Fruit fly (Drosophila melanogaster) whole organism, embryonic: ENCODE data around the gene CaMKI.

Experiments used
- Abd-B ChIP-seq: fragments of 200-800 bp; sonication (Bioruptor generic); optimal IDR thresholded peaks from 2 replicates; lab custom pipeline; 2018; ENCODE audit warnings: missing biosample characterization, mild to moderate bottlenecking, missing genetic modification characterization, moderate library complexity
- Adf1 ChIP-seq: fragments of 200-800 bp; sonication (Bioruptor generic); IDR thresholded peaks from 2 replicates; pipeline ENCODE4 v1.3.6; 2022; ENCODE audit warnings: missing biosample characterization, missing genetic modification characterization
- Antp ChIP-seq: fragments of 200-800 bp; sonication (Bioruptor generic); optimal IDR thresholded peaks from 3 replicates; lab custom pipeline; 2016; ENCODE audit warnings: missing biosample characterization, missing genetic modification characterization
- Atf6 ChIP-seq: fragments of 200-800 bp; sonication (Bioruptor generic); IDR thresholded peaks from 2 replicates; pipeline ENCODE4 v1.3.6; 2022; ENCODE audit warnings: missing biosample characterization, missing genetic modification characterization
- BEAF-32 ChIP-seq: fragments of 200-800 bp; sonication (Bioruptor generic); optimal IDR thresholded peaks from 3 replicates; lab custom pipeline; 2017; ENCODE audit warnings: missing biosample characterization, missing genetic modification characterization, mild to moderate bottlenecking, moderate library complexity, missing genetic modification reagents
- CG11560 ChIP-seq: fragments of 200-800 bp; sonication (Bioruptor generic); IDR thresholded peaks from 3 replicates; pipeline ENCODE4 v1.3.6; 2022; ENCODE audit warnings: missing biosample characterization, missing genetic modification characterization
- CG12391 ChIP-seq: fragments of 200-800 bp; sonication (Bioruptor generic); optimal IDR thresholded peaks from 3 replicates; lab custom pipeline; 2018; ENCODE audit warnings: missing biosample characterization, mild to moderate bottlenecking, missing genetic modification characterization, moderate library complexity
- CG13624 ChIP-seq: fragments of 200-800 bp; sonication (Bioruptor generic); optimal IDR thresholded peaks from 2 replicates; lab custom pipeline; 2016; ENCODE audit warnings: missing biosample characterization, missing genetic modification characterization
- CG14667 ChIP-seq: fragments of 200-800 bp; sonication (Bioruptor generic); IDR thresholded peaks from 2 replicates; pipeline ENCODE4 v1.3.6; 2022; ENCODE audit warnings: missing biosample characterization, missing genetic modification characterization
- CG15479 ChIP-seq: fragments of 200-800 bp; sonication (Bioruptor generic); optimal IDR thresholded peaks from 3 replicates; lab custom pipeline; 2019; ENCODE audit warnings: missing biosample characterization, mild to moderate bottlenecking, missing genetic modification characterization, moderate library complexity
- CG15601 ChIP-seq: fragments of 200-800 bp; sonication (Bioruptor generic); optimal IDR thresholded peaks from 3 replicates; lab custom pipeline; 2019; ENCODE audit warnings: missing biosample characterization, mild to moderate bottlenecking, missing genetic modification characterization, moderate library complexity
- CG1603 ChIP-seq: fragments of 200-800 bp; sonication (Bioruptor generic); optimal IDR thresholded peaks from 2 replicates; lab custom pipeline; 2019; ENCODE audit warnings: missing biosample characterization, mild to moderate bottlenecking, missing genetic modification characterization, moderate library complexity
- CG2678 ChIP-seq: fragments of 200-800 bp; sonication (Bioruptor generic); optimal IDR thresholded peaks from 3 replicates; lab custom pipeline; 2019; ENCODE audit warnings: missing biosample characterization, mild to moderate bottlenecking, missing genetic modification characterization, moderate library complexity
- CG31365 ChIP-seq: fragments of 200-800 bp; sonication (Bioruptor generic); optimal IDR thresholded peaks from 2 replicates; lab custom pipeline; 2018; ENCODE audit warnings: missing biosample characterization, mild to moderate bottlenecking, missing genetic modification characterization
- CG3995 ChIP-seq: fragments of 200-800 bp; sonication (Bioruptor generic); optimal IDR thresholded peaks from 3 replicates; lab custom pipeline; 2016; ENCODE audit warnings: missing biosample characterization, missing genetic modification characterization
- CG4404 ChIP-seq: fragments of 200-800 bp; sonication (Bioruptor generic); IDR thresholded peaks from 2 replicates; pipeline ENCODE4 v1.3.6; 2022; ENCODE audit warnings: missing biosample characterization, missing genetic modification characterization
- CG4820 ChIP-seq: fragments of 200-800 bp; sonication (Bioruptor generic); optimal IDR thresholded peaks from 3 replicates; lab custom pipeline; 2016; ENCODE audit warnings: missing biosample characterization, missing genetic modification characterization
- CG7745 ChIP-seq: fragments of 200-800 bp; sonication (Bioruptor generic); optimal IDR thresholded peaks from 2 replicates; lab custom pipeline; 2018; ENCODE audit warnings: missing biosample characterization, mild to moderate bottlenecking, missing genetic modification characterization, moderate library complexity
- CG8290 ChIP-seq, 3 experiments: fragments of 200-800 bp; sonication (Bioruptor generic); optimal IDR thresholded peaks; 2 replicates each; lab custom pipeline; 2016 to 2019; ENCODE audit warnings: missing biosample characterization in 3 of 3, missing genetic modification characterization in 3 of 3, mild to moderate bottlenecking in 2 of 3, moderate library complexity in 1 of 3
- CG8765 ChIP-seq: fragments of 200-800 bp; sonication (Bioruptor generic); IDR thresholded peaks from 2 replicates; pipeline ENCODE4 v1.3.6; 2022; ENCODE audit warnings: missing biosample characterization, missing genetic modification characterization
- CkIIα-i1 ChIP-seq: fragments of 200-800 bp; sonication (Bioruptor generic); IDR thresholded peaks from 2 replicates; pipeline ENCODE4 v1.3.6; 2022; ENCODE audit warnings: missing biosample characterization, missing genetic modification characterization
- Eip74EF ChIP-seq, 2 experiments: fragments of 200-800 bp in 1 of 2; fragments of >200 bp in 1 of 2; sonication (Bioruptor generic) in 1 of 2; optimal IDR thresholded peaks; 2 replicates each; lab custom pipeline; 2017 to 2019; ENCODE audit warnings: missing biosample characterization in 2 of 2, missing genetic modification characterization in 2 of 2, mild to moderate bottlenecking in 1 of 2, moderate library complexity in 1 of 2
- Elba2 ChIP-seq: fragments of 200-800 bp; sonication (Bioruptor generic); optimal IDR thresholded peaks from 3 replicates; lab custom pipeline; 2016; ENCODE audit warnings: missing biosample characterization, missing genetic modification characterization
- Fer1 ChIP-seq: fragments of 200-800 bp; sonication (Bioruptor generic); optimal IDR thresholded peaks from 2 replicates; lab custom pipeline; 2017; ENCODE audit warnings: missing biosample characterization, mild to moderate bottlenecking, missing genetic modification characterization
- Lhr ChIP-seq: fragments of 200-800 bp; sonication (Bioruptor generic); optimal IDR thresholded peaks from 3 replicates; lab custom pipeline; 2017; ENCODE audit warnings: mild to moderate bottlenecking, missing biosample characterization, missing genetic modification reagents, missing genetic modification characterization
- Lpt ChIP-seq: fragments of >200 bp; optimal IDR thresholded peaks from 2 replicates; lab custom pipeline; 2018; ENCODE audit warnings: missing biosample characterization, missing genetic modification characterization
- Max ChIP-seq: fragments of 200-800 bp; sonication (Bioruptor generic); optimal IDR thresholded peaks from 2 replicates; lab custom pipeline; 2016; ENCODE audit warnings: missing biosample characterization, mild to moderate bottlenecking, missing genetic modification characterization
- Mrtf ChIP-seq: fragments of 200-800 bp; sonication (Bioruptor generic); IDR thresholded peaks from 3 replicates; pipeline ENCODE4 v1.3.6; 2022; ENCODE audit warnings: missing biosample characterization, missing genetic modification characterization
- Optix ChIP-seq: fragments of 200-800 bp; sonication (Bioruptor generic); IDR thresholded peaks from 3 replicates; pipeline ENCODE4 v1.3.6; 2022; ENCODE audit warnings: missing biosample characterization, missing genetic modification characterization
- Sox102F ChIP-seq: fragments of 200-800 bp; sonication (Bioruptor generic); optimal IDR thresholded peaks from 2 replicates; lab custom pipeline; 2018; ENCODE audit warnings: missing biosample characterization, mild to moderate bottlenecking, missing genetic modification characterization, moderate library complexity
- Vsx1 ChIP-seq: fragments of 200-800 bp; sonication (Bioruptor generic); optimal IDR thresholded peaks from 2 replicates; lab custom pipeline; 2017; ENCODE audit warnings: missing biosample characterization, mild to moderate bottlenecking, missing genetic modification characterization, missing genetic modification reagents
- amos ChIP-seq: fragments of 200-800 bp; sonication (Bioruptor generic); IDR thresholded peaks from 2 replicates; pipeline ENCODE4 v1.3.6; 2022; ENCODE audit warnings: missing biosample characterization, missing genetic modification characterization; ENCODE audit not compliant: partially characterized antibody
- ara ChIP-seq: fragments of 200-800 bp; sonication (Bioruptor generic); IDR thresholded peaks from 2 replicates; pipeline ENCODE4 v1.3.6; 2022; ENCODE audit warnings: missing biosample characterization, missing genetic modification characterization
- cato ChIP-seq: fragments of 200-800 bp; sonication (Bioruptor generic); optimal IDR thresholded peaks from 2 replicates; lab custom pipeline; 2016; ENCODE audit warnings: missing biosample characterization, missing genetic modification characterization, borderline replicate concordance
- cg ChIP-seq: fragments of 200-800 bp; sonication (Bioruptor generic); optimal IDR thresholded peaks from 3 replicates; lab custom pipeline; 2019; ENCODE audit warnings: missing biosample characterization, mild to moderate bottlenecking, missing genetic modification characterization, moderate library complexity
- chif ChIP-seq, 2 experiments: fragments of 200-800 bp; sonication (Bioruptor generic); optimal IDR thresholded peaks; 3 replicates each; lab custom pipeline; 2016; ENCODE audit warnings: missing biosample characterization in 2 of 2, missing genetic modification characterization in 2 of 2
- dmrt99B ChIP-seq: fragments of 200-800 bp; sonication (Bioruptor generic); optimal IDR thresholded peaks from 2 replicates; lab custom pipeline; 2018; ENCODE audit warnings: missing biosample characterization, mild to moderate bottlenecking, missing genetic modification characterization, moderate library complexity
- dysf ChIP-seq: fragments of 200-800 bp; sonication (Bioruptor generic); IDR thresholded peaks from 3 replicates; pipeline ENCODE4 v1.3.6; 2022; ENCODE audit warnings: missing biosample characterization, missing genetic modification characterization
- fu2 ChIP-seq: fragments of 200-800 bp; sonication (Bioruptor generic); optimal IDR thresholded peaks from 2 replicates; lab custom pipeline; 2016; ENCODE audit warnings: missing biosample characterization, missing genetic modification characterization
- gcm ChIP-seq: fragments of 200-800 bp; sonication (Bioruptor generic); optimal IDR thresholded peaks from 2 replicates; lab custom pipeline; 2019; ENCODE audit warnings: missing biosample characterization, mild to moderate bottlenecking, missing genetic modification characterization, moderate library complexity
- gro ChIP-seq: fragments of 200-800 bp; sonication (Bioruptor generic); optimal IDR thresholded peaks from 2 replicates; lab custom pipeline; 2016; ENCODE audit warnings: missing biosample characterization, missing genetic modification characterization
- nerfin-2 ChIP-seq: fragments of 200-800 bp; sonication (Bioruptor generic); IDR thresholded peaks from 2 replicates; pipeline ENCODE4 v1.3.6; 2022; ENCODE audit warnings: missing biosample characterization, missing genetic modification characterization; ENCODE audit not compliant: partially characterized antibody
- odd ChIP-seq: fragments of 200-800 bp; sonication (Bioruptor generic); optimal IDR thresholded peaks from 2 replicates; lab custom pipeline; 2017; ENCODE audit warnings: missing biosample characterization, mild to moderate bottlenecking, missing genetic modification characterization
- pfk ChIP-seq: fragments of 200-800 bp; sonication (Bioruptor generic); optimal IDR thresholded peaks from 2 replicates; lab custom pipeline; 2018; ENCODE audit warnings: missing biosample characterization, mild to moderate bottlenecking, missing genetic modification characterization, moderate library complexity
- pho ChIP-seq: fragments of 200-800 bp; sonication (Bioruptor generic); optimal IDR thresholded peaks from 2 replicates; lab custom pipeline; 2016; ENCODE audit warnings: missing biosample characterization, missing genetic modification characterization
- salm ChIP-seq: fragments of 200-800 bp; sonication (Bioruptor generic); optimal IDR thresholded peaks from 2 replicates; lab custom pipeline; 2018; ENCODE audit warnings: missing biosample characterization, mild to moderate bottlenecking, missing genetic modification characterization
- seq ChIP-seq: fragments of 200-800 bp; sonication (Bioruptor generic); IDR thresholded peaks from 2 replicates; pipeline ENCODE4 v1.3.6; 2022; ENCODE audit warnings: missing biosample characterization, missing genetic modification characterization
- sob ChIP-seq: fragments of 200-800 bp; sonication (Bioruptor generic); IDR thresholded peaks from 2 replicates; pipeline ENCODE4 v1.3.6; 2022; ENCODE audit warnings: missing biosample characterization, missing genetic modification characterization
- yki ChIP-seq: fragments of >200 bp; optimal IDR thresholded peaks from 3 replicates; lab custom pipeline; 2018
- zf30C ChIP-seq: fragments of 200-800 bp; sonication (Bioruptor generic); optimal IDR thresholded peaks from 3 replicates; lab custom pipeline; 2018; ENCODE audit warnings: missing biosample characterization, mild to moderate bottlenecking, missing genetic modification characterization

Gene CaMKI

DNA sequence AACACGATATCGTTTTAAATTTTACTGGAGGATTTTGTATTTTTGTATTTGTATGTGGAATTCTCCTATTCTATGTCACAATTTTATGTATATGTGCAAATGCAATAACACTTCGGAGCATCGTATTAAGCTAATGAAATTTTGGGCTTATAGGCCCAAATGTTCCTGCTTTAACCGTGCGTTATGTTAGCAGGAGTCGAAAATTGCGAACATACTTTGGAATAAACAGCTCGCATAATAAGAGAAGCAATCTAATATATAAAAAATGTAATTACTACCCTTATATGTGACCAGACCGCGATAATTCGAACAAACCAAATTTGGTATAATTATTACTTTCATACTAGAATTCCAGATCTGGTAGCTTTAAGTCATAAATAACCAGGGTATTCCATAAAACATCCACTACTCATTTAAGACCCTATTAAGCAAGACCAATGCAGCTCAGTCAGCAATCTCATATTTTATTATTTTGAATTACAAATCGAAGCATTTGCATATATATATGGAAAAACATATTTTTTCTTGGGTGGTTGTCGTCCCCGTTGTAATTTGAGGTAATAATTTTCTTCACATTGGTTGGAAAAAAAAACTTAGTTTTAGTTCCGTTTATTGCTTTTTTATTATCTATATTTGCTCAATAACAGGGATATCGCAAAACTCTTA, 1.6 kb upstream of the CaMKI start, which contains the start of gene lgs (continued):
- TF ChIP-seq Abd-B (GFP tag; lab: Kevin White, UChicago) (no peak), Lpt (no peak), nerfin-2 (GFP tag; lab: Robert Waterston, UW) (no peak), CG4404 (no peak), CG2678 (no peak), Antp (GFP tag; lab: Kevin White, UChicago) (no peak), Adf1 (GFP tag; lab: Robert Waterston, UW) (no peak), chif (GFP tag; optimal IDR thresholded peaks at IDR 0.05; lab: Kevin White, UChicago) (peak in 1 of 2 experiments; percentile 7), salm (tag; lab: Kevin White, UChicago) (no peak), cato (GFP tag; lab: Kevin White, UChicago) (no peak), amos (GFP tag; lab: Robert Waterston, UW) (no peak), zf30C (GFP tag; lab: Kevin White, UChicago) (no peak), Sox102F (GFP tag; lab: Kevin White, UChicago) (no peak), CG13624 (peak; percentile 6), CG15479 (no peak), CG14667 (GFP tag; lab: Robert Waterston, UW) (no peak), Fer1 (no peak), CG11560 (tag; lab: Robert Waterston, UW) (no peak), cg (no peak), Eip74EF (GFP tag; optimal IDR thresholded peaks at IDR 0.05; lab: Kevin White, UChicago) (no peak), sob (GFP tag; lab: Robert Waterston, UW) (no peak), pho (GFP tag; lab: Kevin White, UChicago) (peak; percentile 28), Elba2 (GFP tag; lab: Kevin White, UChicago) (peak; percentile 59), yki (no peak), CG15601 (tag; lab: Kevin White, UChicago) (peak; percentile 8), ara (GFP tag; lab: Robert Waterston, UW) (no peak), CG31365 (tag; lab: Kevin White, UChicago) (no peak), CG3995 (GFP tag; lab: Kevin White, UChicago) (no peak), dmrt99B (tag; lab: Kevin White, UChicago) (no peak), CG12391 (tag; lab: Kevin White, UChicago) (peak; percentile 42), seq (GFP tag; lab: Robert Waterston, UW) (no peak), CkIIα-i1 (GFP tag; lab: Robert Waterston, UW) (no peak), fu2 (GFP tag; lab: Kevin White, UChicago) (no peak), Mrtf (GFP tag; lab: Robert Waterston, UW) (no peak)
- TF ChIP-seq, all 482 proteins: peak for 91

DNA sequence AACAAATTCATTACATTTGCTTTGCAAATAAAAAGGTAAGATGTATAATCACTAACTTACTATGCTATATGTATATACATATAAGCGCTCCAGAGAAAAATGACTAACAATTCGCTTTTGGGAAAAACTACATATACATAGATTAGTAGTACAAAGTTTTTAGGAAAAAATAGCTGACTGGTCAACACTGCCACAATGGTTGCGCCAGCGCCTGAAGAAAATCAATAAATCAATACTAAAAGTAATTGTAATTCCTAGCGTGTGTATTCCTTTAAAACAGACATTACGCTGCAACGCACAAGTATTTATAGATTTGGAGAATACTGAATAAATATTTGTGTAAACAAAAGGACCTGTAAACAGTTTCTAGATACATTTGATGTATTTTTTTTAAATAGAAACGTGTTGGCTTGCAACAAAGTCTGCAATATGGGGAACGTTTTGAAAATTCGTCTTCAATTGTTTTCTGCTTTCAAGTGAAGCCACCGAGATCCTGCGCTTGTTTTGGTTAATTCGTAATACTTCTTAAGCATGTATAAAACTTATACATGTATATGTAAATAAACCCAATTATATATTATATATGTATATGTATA, 725 bp downstream of the CaMKI start:
- peak; percentile 1 for TF ChIP-seq BEAF-32 (GFP tag; lab: Kevin White, UChicago)
- TF ChIP-seq CG7745 (tag; lab: Kevin White, UChicago): no peak
- peak; percentile 72 for TF ChIP-seq pfk (GFP tag; lab: Kevin White, UChicago)
- peak; percentile 39 for TF ChIP-seq gro
- TF ChIP-seq Atf6 (GFP tag; lab: Robert Waterston, UW): no peak
- no peak for TF ChIP-seq gcm (GFP tag; lab: Kevin White, UChicago)
- peak; percentile 44 for TF ChIP-seq Fer1
- no peak for TF ChIP-seq CG8290 (GFP tag; optimal IDR thresholded peaks at IDR 0.05; lab: Kevin White, UChicago)
- peak; percentile 5 to 12 for TF ChIP-seq CG8290 (tag; optimal IDR thresholded peaks at IDR 0.05; lab: Kevin White, UChicago)
- no peak for TF ChIP-seq CG4820 (GFP tag; lab: Kevin White, UChicago)
- TF ChIP-seq Optix (GFP tag; lab: Robert Waterston, UW): no peak
- TF ChIP-seq CG8765: no peak
- TF ChIP-seq odd: peak; percentile 67
- TF ChIP-seq Lhr (GFP tag; lab: Kevin White, UChicago): no peak
- TF ChIP-seq Vsx1: no peak
- TF ChIP-seq dysf (GFP tag; lab: Robert Waterston, UW): no peak
- peak; percentile 62 for TF ChIP-seq Max (GFP tag; lab: Kevin White, UChicago)
- peak; percentile 30 for TF ChIP-seq CG1603 (tag; lab: Kevin White, UChicago)
